Fruit fly (Drosophila melanogaster): ENCODE results near the gene CG42537.

Gene CG42537

dm6 chr3R:6350755-6351154 is 26.8 kb upstream of the CG42537 start, which contains the start of gene Pak (continued):
- no peak for TF ChIP-seq CG16863 (GFP tag; optimal IDR thresholded peaks at IDR 0.05)
- TF ChIP-seq MTF-1 (GFP tag; optimal IDR thresholded peaks at IDR 0.05; ENCODE audit: borderline replicate concordance) = no peak
- no peak for TF ChIP-seq NFAT (GFP tag; IDR thresholded peaks at IDR 0.05)
- TF ChIP-seq twi (tag; optimal IDR thresholded peaks at IDR 0.05) = no peak
- TF ChIP-seq CG10147 (GFP tag; optimal IDR thresholded peaks at IDR 0.05) = no peak
- TF ChIP-seq cg (GFP tag; optimal IDR thresholded peaks at IDR 0.05) = no peak
- TF ChIP-seq CG7987 (GFP tag; optimal IDR thresholded peaks at IDR 0.05) = no peak
- no peak for TF ChIP-seq Atf6 (GFP tag; IDR thresholded peaks at IDR 0.05)
- TF ChIP-seq Gug (GFP tag; IDR thresholded peaks at IDR 0.05) = no peak
- peak; percentile 95 for TF ChIP-seq BEAF-32 (GFP tag; optimal IDR thresholded peaks at IDR 0.05)
- TF ChIP-seq CG9727 (GFP tag; optimal IDR thresholded peaks at IDR 0.05) = no peak
- TF ChIP-seq sna (GFP tag; IDR thresholded peaks at IDR 0.05; ENCODE audit: partially characterized antibody) = peak; percentile 92
- peak; percentile 93 for TF ChIP-seq ato (GFP tag; IDR thresholded peaks at IDR 0.05; ENCODE audit: partially characterized antibody)
- peak; percentile 93 for TF ChIP-seq Dref (GFP tag; IDR thresholded peaks at IDR 0.05)
- TF ChIP-seq emc (GFP tag; optimal IDR thresholded peaks at IDR 0.05) = no peak
- TF ChIP-seq HLH4C (GFP tag; IDR thresholded peaks at IDR 0.05; ENCODE audit: partially characterized antibody) = peak; percentile 90
- no peak for TF ChIP-seq corto (GFP tag; optimal IDR thresholded peaks at IDR 0.05)
- TF ChIP-seq jing (GFP tag; optimal IDR thresholded peaks at IDR 0.05) = no peak
- peak; percentile 58 for TF ChIP-seq Ets97D (GFP tag; optimal IDR thresholded peaks at IDR 0.05)
- no peak for TF ChIP-seq CG10543 (GFP tag; optimal IDR thresholded peaks at IDR 0.05)
- TF ChIP-seq dati (GFP tag; IDR thresholded peaks at IDR 0.05) = no peak
- TF ChIP-seq wor (GFP tag; IDR thresholded peaks at IDR 0.05) = no peak
- no peak for TF ChIP-seq salm (tag; optimal IDR thresholded peaks at IDR 0.05)
- TF ChIP-seq BtbVII (GFP tag; optimal IDR thresholded peaks at IDR 0.05) = no peak
- peak; percentile 7 for TF ChIP-seq zfh2 (GFP tag; optimal IDR thresholded peaks at IDR 0.05)
- TF ChIP-seq Sox102F (GFP tag; optimal IDR thresholded peaks at IDR 0.05) = no peak
- no peak for TF ChIP-seq CG32767 (GFP tag; IDR thresholded peaks at IDR 0.05)
- no peak for TF ChIP-seq wek (GFP tag; optimal IDR thresholded peaks at IDR 0.05)
- no peak for TF ChIP-seq CG14965 (GFP tag; optimal IDR thresholded peaks at IDR 0.05; ENCODE audit: borderline replicate concordance)
- TF ChIP-seq Hr51 (GFP tag; optimal IDR thresholded peaks at IDR 0.05) = no peak
- TF ChIP-seq CG9932 (GFP tag; IDR thresholded peaks at IDR 0.05) = peak; percentile 46; the same call in 1 of the 2 replicates
- no peak for TF ChIP-seq CG18619 (GFP tag; optimal IDR thresholded peaks at IDR 0.05)
- peak; percentile 86 for TF ChIP-seq CG14860 (GFP tag; IDR thresholded peaks at IDR 0.05; ENCODE audit: partially characterized antibody)
- TF ChIP-seq CG11093 (GFP tag; IDR thresholded peaks at IDR 0.05) = no peak
- TF ChIP-seq cas (GFP tag; IDR thresholded peaks at IDR 0.05) = no peak
- no peak for TF ChIP-seq insv (GFP tag; optimal IDR thresholded peaks at IDR 0.05)
- TF ChIP-seq CG13296 (GFP tag; optimal IDR thresholded peaks at IDR 0.05) = no peak
- TF ChIP-seq CG10565 (GFP tag; optimal IDR thresholded peaks at IDR 0.05) = no peak
- no peak for TF ChIP-seq CG14050 (GFP tag; IDR thresholded peaks at IDR 0.05)
- TF ChIP-seq lab (GFP tag; optimal IDR thresholded peaks at IDR 0.05) = no peak
- no peak for TF ChIP-seq CG10462 (GFP tag; optimal IDR thresholded peaks at IDR 0.05)
- TF ChIP-seq Optix (GFP tag; IDR thresholded peaks at IDR 0.05) = no peak
- TF ChIP-seq CG8924 (tag; optimal IDR thresholded peaks at IDR 0.05) = no peak
- no peak for TF ChIP-seq Trl (optimal IDR thresholded peaks at IDR 0.05)
- TF ChIP-seq Trl (GFP tag; optimal IDR thresholded peaks at IDR 0.05) = no peak
- TF ChIP-seq run (tag; optimal IDR thresholded peaks at IDR 0.05) = no peak
- no peak for TF ChIP-seq tgo (GFP tag; IDR thresholded peaks at IDR 0.05)
- no peak for TF ChIP-seq pum (GFP tag; optimal IDR thresholded peaks at IDR 0.05)
- no peak for TF ChIP-seq NC2α (GFP tag; optimal IDR thresholded peaks at IDR 0.05)
- TF ChIP-seq CG12299 (tag; optimal IDR thresholded peaks at IDR 0.05) = no peak
- no peak for TF ChIP-seq CG18476 (GFP tag; optimal IDR thresholded peaks at IDR 0.05)

All from whole organism, embryonic.